Fruit fly (Drosophila melanogaster) whole organism, embryonic: ENCODE measurements around the gene CG15725.

Experiments
- CG12155 ChIP-seq: fragments of 200-800 bp; sonication (Bioruptor generic); optimal IDR thresholded peaks from 3 replicates; lab custom pipeline; 2016; ENCODE audit warnings: missing biosample characterization, missing genetic modification characterization
- CG1233 ChIP-seq: fragments of 200-800 bp; sonication (Bioruptor generic); optimal IDR thresholded peaks from 4 replicates; lab custom pipeline; 2018; ENCODE audit warnings: missing biosample characterization, mild to moderate bottlenecking, missing genetic modification characterization
- CG12659 ChIP-seq: fragments of 200-800 bp; sonication (Bioruptor generic); optimal IDR thresholded peaks from 3 replicates; lab custom pipeline; 2017; ENCODE audit warnings: mild to moderate bottlenecking, missing biosample characterization, missing genetic modification reagents, missing genetic modification characterization
- CG13424 ChIP-seq: fragments of 200-800 bp; sonication (Bioruptor generic); optimal IDR thresholded peaks from 2 replicates; lab custom pipeline; 2019; ENCODE audit warnings: missing biosample characterization, mild to moderate bottlenecking, missing genetic modification characterization, moderate library complexity
- CG15011 ChIP-seq: fragments of 200-800 bp; sonication (Bioruptor generic); optimal IDR thresholded peaks from 3 replicates; lab custom pipeline; 2018; ENCODE audit warnings: missing biosample characterization, mild to moderate bottlenecking, missing genetic modification characterization
- CG15696 ChIP-seq: fragments of 200-800 bp; sonication (Bioruptor generic); optimal IDR thresholded peaks from 2 replicates; lab custom pipeline; 2019; ENCODE audit warnings: missing biosample characterization, mild to moderate bottlenecking, missing genetic modification characterization, moderate library complexity
- CG16815 ChIP-seq: fragments of 200-800 bp; sonication (Bioruptor generic); optimal IDR thresholded peaks from 3 replicates; lab custom pipeline; 2017; ENCODE audit warnings: missing biosample characterization, mild to moderate bottlenecking, missing genetic modification characterization
- CG17568 ChIP-seq: fragments of 200-800 bp; sonication (Bioruptor generic); optimal IDR thresholded peaks from 2 replicates; lab custom pipeline; 2018; ENCODE audit warnings: missing biosample characterization, mild to moderate bottlenecking, missing genetic modification characterization, moderate library complexity
- CG18011 ChIP-seq: fragments of 200-800 bp; sonication (Bioruptor generic); optimal IDR thresholded peaks from 2 replicates; lab custom pipeline; 2017; ENCODE audit warnings: missing biosample characterization, missing genetic modification characterization, mild to moderate bottlenecking, moderate library complexity, missing genotype
- CG1832 ChIP-seq: fragments of 200-800 bp; sonication (Bioruptor generic); optimal IDR thresholded peaks from 2 replicates; lab custom pipeline; 2017; ENCODE audit warnings: missing biosample characterization, mild to moderate bottlenecking, missing genetic modification characterization, inconsistent platforms
- CG18619 ChIP-seq: fragments of 200-800 bp; sonication (Bioruptor generic); optimal IDR thresholded peaks from 3 replicates; lab custom pipeline; 2017; ENCODE audit warnings: missing biosample characterization, mild to moderate bottlenecking, missing genetic modification characterization
- CG31441 ChIP-seq: fragments of 200-800 bp; sonication (Bioruptor generic); IDR thresholded peaks from 2 replicates; pipeline ENCODE4 v1.3.6; 2022; ENCODE audit warnings: missing biosample characterization, missing genetic modification characterization
- CG34224 ChIP-seq: fragments of 200-800 bp; sonication (Bioruptor generic); IDR thresholded peaks from 3 replicates; pipeline ENCODE4 v1.3.6; 2022; ENCODE audit warnings: missing biosample characterization, missing genetic modification characterization; ENCODE audit not compliant: partially characterized antibody
- CG42726 ChIP-seq: fragments of 200-800 bp; sonication (Bioruptor generic); IDR thresholded peaks from 2 replicates; pipeline ENCODE4 v1.3.6; 2022; ENCODE audit warnings: missing biosample characterization, missing genetic modification characterization; ENCODE audit not compliant: partially characterized antibody
- CG5180 ChIP-seq: fragments of 200-800 bp; sonication (Bioruptor generic); optimal IDR thresholded peaks from 3 replicates; lab custom pipeline; 2017; ENCODE audit warnings: missing biosample characterization, missing genetic modification characterization, mild to moderate bottlenecking, moderate library complexity, missing genetic modification reagents
- CG6175 ChIP-seq: fragments of 200-800 bp; sonication (Bioruptor generic); IDR thresholded peaks from 3 replicates; pipeline ENCODE4 v1.3.6; 2022; ENCODE audit warnings: missing biosample characterization, missing genetic modification characterization
- CG6254 ChIP-seq: fragments of 200-800 bp; sonication (Bioruptor generic); optimal IDR thresholded peaks from 3 replicates; lab custom pipeline; 2017; ENCODE audit warnings: mild to moderate bottlenecking, missing biosample characterization, missing genetic modification reagents, missing genetic modification characterization
- CG7839 ChIP-seq: fragments of 200-800 bp; sonication (Bioruptor generic); optimal IDR thresholded peaks from 3 replicates; lab custom pipeline; 2018; ENCODE audit warnings: missing biosample characterization, mild to moderate bottlenecking, missing genetic modification characterization, moderate library complexity
- CG8924 ChIP-seq: fragments of 200-800 bp; optimal IDR thresholded peaks from 3 replicates; lab custom pipeline; 2019; ENCODE audit warnings: missing biosample characterization, mild to moderate bottlenecking, missing genetic modification characterization, moderate library complexity
- CrebB ChIP-seq: fragments of 200-800 bp; sonication (Bioruptor generic); optimal IDR thresholded peaks from 3 replicates; lab custom pipeline; 2018; ENCODE audit warnings: missing biosample characterization, mild to moderate bottlenecking, missing genetic modification characterization
- Dfd ChIP-seq, 2 experiments: fragments of >200 bp; optimal IDR thresholded peaks; 2 replicates each; lab custom pipeline; 2017; ENCODE audit warnings: missing biosample characterization in 2 of 2, missing genetic modification characterization in 2 of 2
- Doc2 ChIP-seq: fragments of 200-800 bp; sonication (Bioruptor generic); IDR thresholded peaks from 2 replicates; pipeline ENCODE4 v1.3.6; 2022; ENCODE audit warnings: missing biosample characterization, missing genetic modification characterization
- Eip74EF ChIP-seq, 2 experiments: fragments of 200-800 bp in 1 of 2; fragments of >200 bp in 1 of 2; sonication (Bioruptor generic) in 1 of 2; optimal IDR thresholded peaks; 2 replicates each; lab custom pipeline; 2017 to 2019; ENCODE audit warnings: missing biosample characterization in 2 of 2, missing genetic modification characterization in 2 of 2, mild to moderate bottlenecking in 1 of 2, moderate library complexity in 1 of 2
- Ets65A ChIP-seq: fragments of 200-800 bp; sonication (Bioruptor generic); peaks from one replicate; lab custom pipeline; 2016; ENCODE audit warnings: missing biosample characterization, missing genetic modification characterization
- Hmx ChIP-seq: fragments of 200-800 bp; sonication (Bioruptor generic); optimal IDR thresholded peaks from 2 replicates; lab custom pipeline; 2016; ENCODE audit warnings: missing biosample characterization, missing genetic modification characterization
- MESR4 ChIP-seq: fragments of 200-800 bp; sonication (Bioruptor generic); optimal IDR thresholded peaks from 2 replicates; lab custom pipeline; 2018; ENCODE audit warnings: missing biosample characterization, mild to moderate bottlenecking, missing genetic modification characterization, moderate library complexity
- NfI ChIP-seq: fragments of 200-800 bp; sonication (Bioruptor generic); optimal IDR thresholded peaks from 3 replicates; lab custom pipeline; 2018; ENCODE audit warnings: missing biosample characterization, mild to moderate bottlenecking, missing genetic modification characterization, moderate library complexity
- Pdp1 ChIP-seq, 2 experiments: fragments of 200-800 bp; sonication (Bioruptor generic); optimal IDR thresholded peaks; 3 replicates each; lab custom pipeline; 2016; ENCODE audit warnings: missing biosample characterization in 2 of 2, missing genetic modification characterization in 2 of 2, mild to moderate bottlenecking in 1 of 2, moderate library complexity in 1 of 2
- Ptx1 ChIP-seq: fragments of 200-800 bp; sonication (Bioruptor generic); IDR thresholded peaks from 2 replicates; pipeline ENCODE4 v1.3.6; 2022; ENCODE audit warnings: missing biosample characterization, missing genetic modification characterization
- Spps ChIP-seq: fragments of 200-800 bp; sonication (Bioruptor generic); optimal IDR thresholded peaks from 2 replicates; lab custom pipeline; 2018; ENCODE audit warnings: missing biosample characterization, mild to moderate bottlenecking, missing genetic modification characterization
- btn ChIP-seq: fragments of 200-800 bp; sonication (Bioruptor generic); optimal IDR thresholded peaks from 2 replicates; lab custom pipeline; 2016; ENCODE audit warnings: missing biosample characterization, missing genetic modification characterization
- caup ChIP-seq: fragments of 200-800 bp; sonication (Bioruptor generic); optimal IDR thresholded peaks from 3 replicates; lab custom pipeline; 2017; ENCODE audit warnings: missing biosample characterization, mild to moderate bottlenecking, missing genetic modification characterization, moderate library complexity; ENCODE audit not compliant: severe bottlenecking
- croc ChIP-seq: fragments of 200-800 bp; sonication (Bioruptor generic); conservative IDR thresholded peaks from 3 replicates; pipeline ENCODE4 v1.3.6; 2022; ENCODE audit warnings: missing biosample characterization, missing genetic modification characterization
- crol ChIP-seq: fragments of 200-800 bp; sonication (Bioruptor generic); IDR thresholded peaks from 2 replicates; pipeline ENCODE4 v1.3.6; 2022; ENCODE audit warnings: missing biosample characterization, missing genetic modification characterization
- cwo ChIP-seq: fragments of 200-800 bp; sonication (Bioruptor generic); optimal IDR thresholded peaks from 3 replicates; lab custom pipeline; 2017; ENCODE audit warnings: missing biosample characterization, missing genetic modification characterization, mild to moderate bottlenecking, moderate library complexity, missing genetic modification reagents
- dmrt99B ChIP-seq: fragments of 200-800 bp; sonication (Bioruptor generic); optimal IDR thresholded peaks from 2 replicates; lab custom pipeline; 2018; ENCODE audit warnings: missing biosample characterization, mild to moderate bottlenecking, missing genetic modification characterization, moderate library complexity
- dysf ChIP-seq: fragments of 200-800 bp; sonication (Bioruptor generic); IDR thresholded peaks from 3 replicates; pipeline ENCODE4 v1.3.6; 2022; ENCODE audit warnings: missing biosample characterization, missing genetic modification characterization
- fu2 ChIP-seq: fragments of 200-800 bp; sonication (Bioruptor generic); optimal IDR thresholded peaks from 2 replicates; lab custom pipeline; 2016; ENCODE audit warnings: missing biosample characterization, missing genetic modification characterization
- gcm ChIP-seq: fragments of 200-800 bp; sonication (Bioruptor generic); optimal IDR thresholded peaks from 2 replicates; lab custom pipeline; 2019; ENCODE audit warnings: missing biosample characterization, mild to moderate bottlenecking, missing genetic modification characterization, moderate library complexity
- gem ChIP-seq: fragments of 200-800 bp; sonication (Bioruptor generic); optimal IDR thresholded peaks from 2 replicates; lab custom pipeline; 2019; ENCODE audit warnings: missing biosample characterization, mild to moderate bottlenecking, missing genetic modification characterization, moderate library complexity
- ind ChIP-seq: fragments of 200-800 bp; sonication (Bioruptor generic); optimal IDR thresholded peaks from 3 replicates; lab custom pipeline; 2016; ENCODE audit warnings: missing biosample characterization, missing genetic modification characterization
- lola ChIP-seq, 3 experiments: fragments of >200 bp in 2 of 3; fragments of 200-800 bp in 1 of 3; sonication (Bioruptor generic) in 1 of 3; optimal IDR thresholded peaks; 2 replicates each; lab custom pipeline; 2017 to 2019; ENCODE audit warnings: missing biosample characterization in 3 of 3, missing genetic modification characterization in 3 of 3, mild to moderate bottlenecking in 1 of 3, moderate library complexity in 1 of 3
- prd ChIP-seq, 3 experiments: fragments of >200 bp in 2 of 3; fragments of 200-800 bp in 1 of 3; sonication (Bioruptor generic) in 1 of 3; optimal IDR thresholded peaks in 2 of 3; IDR thresholded peaks in 1 of 3; 2 replicates in 2 of 3; 3 replicates in 1 of 3; pipeline versions ENCODE4 v1.3.6 to Lab custom; 2017 to 2022; ENCODE audit warnings: missing biosample characterization in 1 of 3, missing genetic modification characterization in 1 of 3
- tin ChIP-seq: fragments of 200-800 bp; sonication (Bioruptor generic); optimal IDR thresholded peaks from 3 replicates; lab custom pipeline; 2016; ENCODE audit warnings: missing biosample characterization, missing genetic modification characterization
- zfh1 ChIP-seq: fragments of 200-800 bp; sonication (Bioruptor generic); IDR thresholded peaks from 3 replicates; pipeline ENCODE4 v1.3.6; 2022; ENCODE audit warnings: missing biosample characterization, missing genetic modification characterization

Gene CG15725

DNA sequence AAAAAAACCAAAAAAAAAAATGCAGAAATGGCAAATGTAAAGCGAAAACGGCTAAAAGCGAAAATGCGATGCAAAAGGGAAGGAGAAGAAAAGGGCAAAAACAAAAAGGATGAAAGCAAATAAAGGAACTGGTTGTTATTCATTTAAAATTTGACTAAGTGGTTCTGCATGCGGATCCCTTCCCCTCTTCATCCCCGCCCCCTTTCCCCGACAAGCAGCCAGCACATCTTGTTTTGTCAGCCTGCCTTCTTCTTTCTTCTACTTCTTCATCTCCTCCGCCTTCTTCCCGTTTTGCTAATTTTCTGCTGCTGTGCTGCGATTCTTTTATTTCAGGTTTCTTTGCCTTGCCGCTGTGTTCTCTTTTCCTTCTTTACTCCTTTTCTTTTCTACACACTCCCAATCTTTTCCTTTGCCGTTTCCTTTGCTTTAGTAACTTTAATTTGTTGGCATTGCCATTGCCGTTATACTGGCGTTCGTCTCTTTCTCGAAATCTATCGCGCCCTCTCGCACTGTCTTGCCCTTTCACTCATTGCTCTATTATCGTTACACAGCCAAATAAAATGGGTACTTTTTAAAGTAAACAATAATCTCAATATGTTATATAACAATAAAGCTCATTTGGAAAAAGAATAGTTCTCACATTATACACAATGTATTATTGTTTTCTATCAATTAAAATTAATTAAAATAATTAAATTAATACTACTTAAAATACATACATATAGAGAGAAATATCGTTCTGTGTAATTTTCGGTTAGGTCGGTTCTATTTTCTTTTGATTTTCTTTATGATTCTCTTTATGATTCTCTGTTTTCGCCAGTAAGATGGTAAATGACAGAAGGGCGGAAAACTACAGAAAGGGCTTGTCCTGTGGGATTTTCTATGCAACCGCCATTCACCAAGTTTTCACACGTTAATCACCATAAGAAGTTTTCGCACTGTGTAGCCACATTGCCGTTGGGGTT, 42.4 kb downstream of the CG15725 start (continued):
- peak; percentile 14 for TF ChIP-seq CG6254
- no peak for TF ChIP-seq CG34224 (GFP tag; lab: Robert Waterston, UW)
- peak; percentile 70 for TF ChIP-seq gcm
- peak; percentile 89 for TF ChIP-seq CG8924 (tag; lab: Kevin White, UChicago)
- peak; percentile 79 for TF ChIP-seq CG7839 (tag; lab: Kevin White, UChicago)
- TF ChIP-seq Ptx1 (GFP tag; lab: Robert Waterston, UW) = peak; percentile 54
- TF ChIP-seq fu2 (GFP tag; lab: Kevin White, UChicago) = no peak
- TF ChIP-seq caup (GFP tag; lab: Kevin White, UChicago) = peak; percentile 37
- peak; percentile 30 for TF ChIP-seq CG1832
- TF ChIP-seq MESR4 = no peak
- peak; percentile 24 for TF ChIP-seq CG18619 (GFP tag; lab: Kevin White, UChicago)
- TF ChIP-seq Spps (tag; lab: Kevin White, UChicago) = peak; percentile 49
- peak; percentile 59 for TF ChIP-seq CG5180 (GFP tag; lab: Kevin White, UChicago)
- TF ChIP-seq CG13424 (tag; lab: Kevin White, UChicago) = peak; percentile 62
- peak; percentile 54 for TF ChIP-seq cwo (GFP tag; lab: Kevin White, UChicago)
- peak; percentile 29; the same call in 2 of the 3 replicates for TF ChIP-seq croc
- no peak for TF ChIP-seq Doc2 (GFP tag; lab: Robert Waterston, UW)
- no peak for TF ChIP-seq CG6175 (GFP tag; lab: Robert Waterston, UW)
- TF ChIP-seq zfh1 (GFP tag; lab: Robert Waterston, UW) = 0 out of 3 replicates have a peak, but pooled peaks have one; percentile 13
- peak; percentile 33 for TF ChIP-seq ind (GFP tag; lab: Kevin White, UChicago)
- TF ChIP-seq CG18011 = no peak
- peak; percentile 75 for TF ChIP-seq dmrt99B (tag; lab: Kevin White, UChicago)
- TF ChIP-seq CG17568 (GFP tag; lab: Kevin White, UChicago) = no peak
- peak; percentile 10 for TF ChIP-seq CG15011 (GFP tag; lab: Kevin White, UChicago)
- peak; percentile 36 for TF ChIP-seq tin (GFP tag; lab: Kevin White, UChicago)
- TF ChIP-seq CG12155 (GFP tag; lab: Kevin White, UChicago) = peak; percentile 30
- TF ChIP-seq Eip74EF (GFP tag; optimal IDR thresholded peaks at IDR 0.05; lab: Kevin White, UChicago) = peak in 1 of 2 experiments; percentile 59
- no peak for TF ChIP-seq Hmx (GFP tag; lab: Kevin White, UChicago)
- peak in 1 of 3 experiments; percentile 82 for TF ChIP-seq lola (GFP tag; optimal IDR thresholded peaks at IDR 0.05; lab: Kevin White, UChicago)
- no peak for TF ChIP-seq btn
- peak; percentile 87 for TF ChIP-seq gem (tag; lab: Kevin White, UChicago)
- TF ChIP-seq CrebB (tag; lab: Kevin White, UChicago) = no peak
- TF ChIP-seq Dfd (GFP tag; optimal IDR thresholded peaks at IDR 0.05; lab: Kevin White, UChicago) = no peak
- TF ChIP-seq CG1233 (GFP tag; lab: Kevin White, UChicago) = peak; percentile 49
- TF ChIP-seq Pdp1 (GFP tag; optimal IDR thresholded peaks at IDR 0.05; lab: Kevin White, UChicago) = peak in 1 of 2 experiments; percentile 70
- no peak for TF ChIP-seq CG42726 (GFP tag; lab: Robert Waterston, UW)
- no peak for TF ChIP-seq NfI
- peak; percentile 25 for TF ChIP-seq CG16815 (GFP tag; lab: Kevin White, UChicago)
- TF ChIP-seq crol (GFP tag; lab: Robert Waterston, UW) = peak; percentile 82
- TF ChIP-seq CG15696 (tag; lab: Kevin White, UChicago) = peak; percentile 75
- TF ChIP-seq prd (optimal IDR thresholded peaks at IDR 0.05; lab: Kevin White, UChicago) = no peak
- peak; percentile 59; the same call in 2 of the 3 replicates for TF ChIP-seq prd (GFP tag; IDR thresholded peaks at IDR 0.05; lab: Robert Waterston, UW)
- peak; percentile 84 for TF ChIP-seq CG31441 (GFP tag; lab: Robert Waterston, UW)
- peak; percentile 57; the same call in 1 of the 3 replicates for TF ChIP-seq dysf (GFP tag; lab: Robert Waterston, UW)
- TF ChIP-seq CG12659 = peak; percentile 42
- TF ChIP-seq Ets65A (GFP tag; lab: Kevin White, UChicago) = peak; percentile 39
